Worm (Caenorhabditis elegans) whole organism, midembryonic: ENCODE data around the gene Y46H3C.5.
"Not testable (repeated sequence)": the region's sequence is repeated elsewhere in the genome, so short reads cannot be mapped to it uniquely, and the experiment has no call there.

Source experiments
- T22C8.4 ChIP-seq: fragments of 200-800 bp; sonication (Bioruptor generic); IDR thresholded peaks from 2 replicates; pipeline ENCODE4 v1.3.6; 2022; ENCODE audit warnings: missing genetic modification characterization, missing compliant biosample characterization
- cog-1 ChIP-seq: sonication (generic microtip); optimal IDR thresholded peaks from 2 replicates; lab custom pipeline; 2016; ENCODE audit warnings: missing genetic modification characterization, missing compliant biosample characterization
- flt-1 ChIP-seq: fragments of 200-800 bp; sonication (Bioruptor generic); IDR thresholded peaks from 2 replicates; pipeline ENCODE4 v1.3.6; 2022; ENCODE audit warnings: missing genetic modification characterization, missing compliant biosample characterization
- klf-2 ChIP-seq: fragments of 200-800 bp; sonication (Bioruptor generic); conservative IDR thresholded peaks from 2 replicates; pipeline ENCODE4 v1.3.6; 2022; ENCODE audit warnings: missing genetic modification reagents, missing genetic modification characterization, missing compliant biosample characterization
- med-1 ChIP-seq: sonication (generic microtip); optimal IDR thresholded peaks from 2 replicates; lab custom pipeline; 2017; ENCODE audit warnings: missing genetic modification characterization, mild to moderate bottlenecking, missing compliant biosample characterization, antibody characterized with exemption, missing genetic modification reagents; ENCODE audit not compliant: insufficient read depth
- ref-1 ChIP-seq: fragments of 200-800 bp; sonication (Bioruptor generic); conservative IDR thresholded peaks from 2 replicates; pipeline ENCODE4 v1.3.6; 2022; ENCODE audit warnings: missing genetic modification reagents, missing genetic modification characterization, missing compliant biosample characterization
- tab-1 ChIP-seq: fragments of 200-800 bp; sonication (Bioruptor generic); IDR thresholded peaks from 2 replicates; pipeline ENCODE4 v1.3.6; 2022; ENCODE audit warnings: missing genetic modification characterization, missing compliant biosample characterization
- ztf-23 ChIP-seq: fragments of 200-800 bp; sonication (Bioruptor generic); IDR thresholded peaks from 2 replicates; pipeline ENCODE4 v1.3.6; 2022; ENCODE audit warnings: missing genetic modification reagents, missing genetic modification characterization, missing compliant biosample characterization
- ztf-29 ChIP-seq: fragments of 200-800 bp; sonication (Bioruptor generic); IDR thresholded peaks from 2 replicates; pipeline ENCODE4 v1.3.6; 2022; ENCODE audit warnings: missing genetic modification reagents, missing genetic modification characterization, missing compliant biosample characterization

Y46H3C.5 gene

DNA sequence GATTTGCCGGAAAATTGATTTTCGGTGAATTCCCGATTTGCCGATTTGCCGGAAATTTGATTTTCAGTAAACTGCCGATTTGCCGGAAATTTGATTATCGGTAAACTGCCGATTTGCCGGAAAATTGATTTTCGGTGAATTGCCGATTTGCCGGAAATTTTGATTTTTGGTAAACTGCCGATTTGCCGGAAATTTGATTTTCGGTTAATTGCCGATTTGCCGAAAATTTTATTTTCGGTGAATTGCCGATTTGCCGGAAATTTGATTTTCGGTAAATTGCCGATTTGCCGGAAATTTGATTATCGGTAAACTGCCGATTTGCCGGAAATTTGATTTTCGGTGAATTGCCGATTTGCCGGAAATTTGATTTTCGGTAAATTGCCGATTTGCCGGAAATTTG is 20.2 kb upstream of the Y46H3C.5 start:
- TF ChIP-seq ztf-23 (GFP tag; lab: Robert Waterston, UW), result peak; percentile 37; the same call in 1 of the 2 replicates

DNA sequence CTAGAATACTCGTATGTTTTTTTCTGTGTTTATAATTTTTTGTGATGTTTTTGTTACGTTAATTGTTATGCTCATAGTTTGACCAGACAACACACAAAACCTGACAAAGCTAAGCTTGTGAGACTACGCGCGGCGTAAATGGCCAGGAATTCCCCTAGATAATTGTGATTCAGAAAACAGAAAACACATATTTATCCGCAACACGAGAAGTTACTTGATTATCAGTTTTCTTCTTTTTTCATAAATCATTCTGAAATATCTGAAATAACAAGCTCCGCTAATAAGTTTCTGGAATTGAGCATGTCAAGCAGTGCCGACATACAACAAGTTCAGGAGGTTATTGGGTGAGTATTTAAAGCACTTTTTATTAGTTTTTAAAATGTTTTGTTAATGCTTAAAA is 18.6 kb upstream of the Y46H3C.5 start, which contains the start of gene srw-100:
TSS of gene srw-100 (plus strand) at position 301 of the 400 bp plus-strand sequence.
- TF ChIP-seq ref-1 (GFP tag; lab: Robert Waterston, UW) (no peak), tab-1 (GFP tag; lab: Robert Waterston, UW) (no peak), T22C8.4 (no peak), med-1 (GFP tag; lab: Kevin White, UChicago) (no peak), klf-2 (no peak), ztf-23 (GFP tag; lab: Robert Waterston, UW) (no peak), flt-1 (GFP tag; lab: Robert Waterston, UW) (no peak), ztf-29 (GFP tag; lab: Robert Waterston, UW) (no peak), cog-1 (no peak)

DNA sequence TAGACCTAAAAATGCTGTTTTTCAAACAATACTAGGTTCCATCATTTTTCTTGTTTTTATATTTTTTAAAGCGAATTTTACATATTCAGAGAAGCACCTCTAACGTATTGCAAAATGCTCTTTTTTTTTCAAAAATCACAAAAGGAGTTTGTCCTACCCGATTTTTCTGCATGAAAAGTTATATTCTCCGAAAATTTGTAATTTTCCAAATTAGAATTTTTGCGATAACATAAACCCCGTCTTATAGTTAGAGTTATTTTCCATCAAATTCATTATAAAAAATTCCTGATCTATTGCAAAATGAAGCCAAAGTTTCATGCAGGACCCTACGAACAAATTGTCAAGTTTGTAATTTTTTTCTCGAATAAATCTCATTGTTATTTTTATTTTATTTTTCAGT is 16.1 kb upstream of the Y46H3C.5 start, which contains the start of gene srw-99:
TSS of gene srw-99 (plus strand) at position 301 of the 400 bp plus-strand sequence.
- TF ChIP-seq med-1 (GFP tag; lab: Kevin White, UChicago) (no peak), tab-1 (GFP tag; lab: Robert Waterston, UW) (no peak), T22C8.4 (no peak), cog-1 (no peak), ztf-23 (GFP tag; lab: Robert Waterston, UW) (no peak), ztf-29 (GFP tag; lab: Robert Waterston, UW) (no peak), klf-2 (no peak), ref-1 (GFP tag; lab: Robert Waterston, UW) (no peak), flt-1 (GFP tag; lab: Robert Waterston, UW) (no peak)

DNA sequence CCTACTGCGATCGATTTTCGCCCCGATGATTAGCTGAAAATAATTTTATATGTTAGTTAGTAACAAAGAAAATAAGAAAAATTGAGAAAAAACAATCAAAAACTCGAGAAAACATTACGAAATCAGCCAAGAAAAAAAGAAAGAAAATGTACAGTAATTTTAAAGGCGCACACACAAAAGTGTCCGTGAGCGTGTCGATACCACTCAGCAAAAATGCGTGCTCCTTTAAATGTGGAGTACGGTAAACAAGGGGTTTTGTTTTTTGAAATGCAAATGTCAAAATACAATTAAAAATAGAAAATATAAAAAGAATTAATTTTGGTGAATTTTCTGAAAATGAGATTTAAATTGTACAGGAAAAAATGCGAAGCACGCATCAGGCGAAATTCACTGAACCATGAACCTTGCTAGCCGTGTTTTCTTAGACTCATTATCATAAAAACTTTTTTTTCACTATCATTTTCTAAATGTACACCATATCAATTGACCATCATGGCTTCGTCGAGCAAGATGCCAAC is 9.3 kb upstream of the Y46H3C.5 start, which contains the start of gene srw-90:
TSS of gene srw-90 (plus strand) at position 468 of the 518 bp plus-strand sequence.
- TF ChIP-seq ref-1 (GFP tag; lab: Robert Waterston, UW), result no peak
- TF ChIP-seq ztf-23 (GFP tag; lab: Robert Waterston, UW), result no peak
- no peak for TF ChIP-seq klf-2
- TF ChIP-seq cog-1, result no peak
- no peak for TF ChIP-seq med-1 (GFP tag; lab: Kevin White, UChicago)

DNA sequence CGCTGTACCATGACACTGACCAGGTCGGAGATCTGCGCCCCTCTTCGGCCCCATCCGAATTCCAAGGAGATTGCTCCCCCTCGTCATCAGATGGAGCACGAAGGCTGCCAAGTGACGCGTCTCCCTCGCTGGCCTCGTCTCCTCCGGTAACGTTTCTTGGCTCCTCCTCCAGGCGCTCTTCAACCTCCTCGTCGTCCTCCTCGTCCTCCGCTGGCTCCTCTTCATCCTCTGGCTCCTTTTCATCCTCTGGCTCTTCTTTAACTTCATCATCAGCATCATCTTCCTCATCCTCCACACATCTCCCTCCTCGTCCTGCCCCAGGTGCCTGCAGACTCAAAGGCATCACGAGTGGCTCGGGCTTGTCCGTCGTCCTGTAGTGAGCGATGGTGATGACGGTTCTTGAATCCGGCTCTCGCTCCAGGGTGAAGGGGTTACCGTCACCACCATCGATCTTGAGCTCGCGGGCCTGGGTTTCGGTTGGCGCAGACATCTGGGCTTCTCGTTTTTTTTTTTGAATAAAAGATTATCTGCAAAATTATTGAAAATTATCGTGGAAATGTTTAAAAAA is 7.0 kb upstream of the Y46H3C.5 start:
- no peak for TF ChIP-seq ztf-29 (GFP tag; lab: Robert Waterston, UW)
- peak; percentile 59; the same call in 1 of the 2 replicates for TF ChIP-seq tab-1 (GFP tag; lab: Robert Waterston, UW)
- no peak for TF ChIP-seq klf-2
- TF ChIP-seq ztf-23 (GFP tag; lab: Robert Waterston, UW), result no peak

DNA sequence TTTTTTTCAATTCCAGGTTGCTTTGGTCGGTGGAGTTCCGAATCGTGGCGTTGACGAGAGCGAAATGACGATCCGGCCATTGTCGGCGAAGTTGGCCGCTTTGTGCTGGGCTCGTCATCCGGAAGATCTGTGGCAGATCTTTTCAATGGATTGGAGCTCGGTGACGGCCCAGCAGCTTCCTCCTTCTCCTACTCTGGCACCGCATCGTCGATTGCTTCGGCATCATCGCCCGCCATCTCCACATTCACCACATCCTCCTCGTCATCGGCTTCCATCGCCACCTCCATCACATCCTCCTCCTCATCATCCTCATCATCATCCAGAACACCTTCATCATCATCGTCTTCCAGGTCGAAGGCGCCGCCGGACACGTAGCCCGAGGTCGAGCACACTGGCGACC is 6.1 kb upstream of the Y46H3C.5 start:
- no peak for TF ChIP-seq ztf-23 (GFP tag; lab: Robert Waterston, UW)
- no peak for TF ChIP-seq ref-1 (GFP tag; lab: Robert Waterston, UW)
- no peak for TF ChIP-seq T22C8.4
- no peak for TF ChIP-seq klf-2
- no peak for TF ChIP-seq tab-1 (GFP tag; lab: Robert Waterston, UW)
- no peak for TF ChIP-seq med-1 (GFP tag; lab: Kevin White, UChicago)
- no peak for TF ChIP-seq ztf-29 (GFP tag; lab: Robert Waterston, UW)
- TF ChIP-seq flt-1 (GFP tag; lab: Robert Waterston, UW), result no peak
- TF ChIP-seq cog-1, result no peak

DNA sequence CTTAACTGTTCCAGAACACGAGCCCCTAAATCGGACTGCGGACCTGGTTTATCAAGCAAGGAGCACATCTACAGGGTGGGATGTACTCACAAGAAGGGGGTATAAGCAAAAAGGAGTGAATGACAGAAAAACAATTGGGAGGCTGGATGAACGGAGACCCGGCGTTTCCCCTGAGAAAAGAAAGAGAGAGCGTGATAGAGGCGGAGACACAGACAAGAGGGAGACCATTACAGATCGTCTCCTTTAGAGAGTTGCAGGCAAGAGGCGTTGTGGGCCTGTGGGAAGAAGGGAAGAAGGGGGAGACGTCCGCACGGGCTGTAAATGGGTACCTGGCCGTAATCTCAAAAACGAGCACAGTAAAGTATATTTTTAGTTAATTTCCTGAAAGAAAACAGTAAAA is 1.6 kb upstream of the Y46H3C.5 start, which contains the start of gene Y46H3C.7:
TSS of gene Y46H3C.7 (minus strand) at position 147 of the 400 bp plus-strand sequence.
- not testable (repeated sequence) for TF ChIP-seq tab-1 (GFP tag; lab: Robert Waterston, UW); ztf-23 (GFP tag; lab: Robert Waterston, UW); cog-1

DNA sequence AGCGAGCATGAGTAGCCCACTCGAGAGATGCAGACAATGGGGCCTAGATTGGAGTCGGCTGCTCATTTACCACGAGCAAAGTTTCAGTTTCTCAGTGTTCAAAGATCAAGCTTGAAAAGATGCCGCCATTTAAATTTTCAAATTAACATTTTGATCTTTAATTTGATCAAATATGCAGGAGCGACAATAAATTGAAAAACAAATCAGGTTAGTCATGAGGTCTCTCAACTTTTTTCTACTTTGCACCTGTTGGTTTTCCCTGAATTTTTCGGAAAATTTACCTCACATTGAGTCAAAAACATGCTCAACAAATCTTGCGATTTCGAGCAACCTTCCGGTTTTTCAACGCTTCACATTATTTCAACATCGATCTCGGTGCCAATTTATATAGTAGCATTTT is 7.0 kb downstream of the Y46H3C.5 start, which contains the start of gene srh-5:
TSS of gene srh-5 (plus strand) at position 301 of the 400 bp plus-strand sequence.
- TF ChIP-seq ztf-29 (GFP tag; lab: Robert Waterston, UW) (no peak), flt-1 (GFP tag; lab: Robert Waterston, UW) (no peak), T22C8.4 (no peak), tab-1 (GFP tag; lab: Robert Waterston, UW) (no peak), cog-1 (no peak), ztf-23 (GFP tag; lab: Robert Waterston, UW) (no peak), klf-2 (no peak), med-1 (GFP tag; lab: Kevin White, UChicago) (no peak), ref-1 (GFP tag; lab: Robert Waterston, UW) (no peak)

DNA sequence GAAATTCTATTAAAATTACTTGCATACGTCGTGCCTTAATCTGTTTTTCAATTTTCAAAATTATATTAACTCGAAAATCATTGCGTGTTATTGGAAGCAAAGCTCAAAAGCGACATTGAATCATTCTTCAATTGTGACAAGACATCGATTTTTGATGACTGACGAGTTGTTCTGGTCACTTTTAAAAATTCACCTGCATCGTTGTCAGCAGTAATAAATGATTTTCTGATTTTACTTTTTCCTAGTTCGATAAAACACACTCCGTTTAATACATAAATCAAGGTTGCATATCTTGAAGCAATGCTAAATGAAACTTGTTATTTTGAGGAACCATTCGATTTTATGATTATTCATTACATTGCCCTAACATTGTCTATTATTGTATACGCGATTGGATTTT is 10.0 kb downstream of the Y46H3C.5 start, which contains the start of gene srh-3:
TSS of gene srh-3 (plus strand) at position 301 of the 400 bp plus-strand sequence.
- TF ChIP-seq flt-1 (GFP tag; lab: Robert Waterston, UW), result no peak
- no peak for TF ChIP-seq T22C8.4
- TF ChIP-seq ztf-29 (GFP tag; lab: Robert Waterston, UW), result no peak
- no peak for TF ChIP-seq ztf-23 (GFP tag; lab: Robert Waterston, UW)
- TF ChIP-seq med-1 (GFP tag; lab: Kevin White, UChicago), result no peak
- TF ChIP-seq klf-2, result no peak
- TF ChIP-seq ref-1 (GFP tag; lab: Robert Waterston, UW), result no peak
- no peak for TF ChIP-seq tab-1 (GFP tag; lab: Robert Waterston, UW)
- TF ChIP-seq cog-1, result no peak

DNA sequence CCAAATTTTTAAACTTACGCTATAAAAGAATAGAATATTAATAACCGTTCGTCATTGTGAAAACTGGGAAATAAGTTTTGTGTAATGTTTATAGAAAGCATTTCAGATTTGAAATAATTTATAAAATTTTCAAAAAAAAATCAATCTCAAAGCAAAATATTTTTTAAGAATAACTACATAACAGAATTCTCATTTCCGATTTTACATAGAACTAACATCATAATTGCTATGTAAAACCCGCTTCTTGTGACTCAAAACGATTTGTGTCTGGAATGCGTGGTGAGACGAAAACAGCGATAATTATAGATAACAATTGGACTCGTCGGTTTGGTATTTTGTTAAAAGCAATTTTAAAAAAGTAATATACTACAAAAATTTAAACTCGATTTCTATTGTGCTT is 11.5 kb downstream of the Y46H3C.5 start, which contains the start of gene srw-91:
TSS of gene srw-91 (minus strand) at position 101 of the 400 bp plus-strand sequence.
- no peak for TF ChIP-seq ztf-29 (GFP tag; lab: Robert Waterston, UW)
- TF ChIP-seq cog-1, result no peak
- TF ChIP-seq flt-1 (GFP tag; lab: Robert Waterston, UW), result no peak
- no peak for TF ChIP-seq tab-1 (GFP tag; lab: Robert Waterston, UW)
- TF ChIP-seq T22C8.4, result no peak
- no peak for TF ChIP-seq ztf-23 (GFP tag; lab: Robert Waterston, UW)
